Fruit fly (Drosophila melanogaster): ENCODE data around the gene Naa15-16.
A peak's percentile ranks its signal among the peaks of the same experiment; 100 is the strongest.

Gene Naa15-16

dm6 chrX:19479869-19480326, at the start of gene Naa15-16, which contains the start of gene mRpS14:
Gene Naa15-16, plus strand, starts transcription at chrX:19479984.
Gene mRpS14, minus strand, starts transcription at chrX:19480238.
- no peak for TF ChIP-seq noc (tag; optimal IDR thresholded peaks at IDR 0.05)

DNA sequence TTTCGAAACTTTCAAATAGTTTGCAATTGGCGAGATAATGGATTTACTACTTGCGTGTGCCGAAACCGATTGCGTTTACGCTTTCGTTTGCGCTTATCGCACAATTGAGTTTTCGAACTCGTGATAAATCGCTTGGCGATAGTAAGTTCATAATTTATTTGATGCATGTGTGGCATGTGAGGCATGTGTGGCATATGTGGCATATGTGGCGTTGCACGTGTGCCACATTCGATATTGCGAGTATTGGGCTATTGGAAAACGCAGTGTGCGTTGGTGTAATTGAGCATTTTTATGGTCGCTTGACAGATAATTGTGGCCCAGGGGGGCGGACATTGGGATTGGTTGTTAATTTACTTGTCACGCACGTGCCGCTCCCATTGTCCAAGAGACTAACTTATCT, 46.0 kb upstream of the Naa15-16 start:
- no peak for TF ChIP-seq noc (tag; optimal IDR thresholded peaks at IDR 0.05)

dm6 chrX:19448297-19448696, 31.5 kb upstream of the Naa15-16 start:
- no peak for TF ChIP-seq noc (tag; optimal IDR thresholded peaks at IDR 0.05)

DNA sequence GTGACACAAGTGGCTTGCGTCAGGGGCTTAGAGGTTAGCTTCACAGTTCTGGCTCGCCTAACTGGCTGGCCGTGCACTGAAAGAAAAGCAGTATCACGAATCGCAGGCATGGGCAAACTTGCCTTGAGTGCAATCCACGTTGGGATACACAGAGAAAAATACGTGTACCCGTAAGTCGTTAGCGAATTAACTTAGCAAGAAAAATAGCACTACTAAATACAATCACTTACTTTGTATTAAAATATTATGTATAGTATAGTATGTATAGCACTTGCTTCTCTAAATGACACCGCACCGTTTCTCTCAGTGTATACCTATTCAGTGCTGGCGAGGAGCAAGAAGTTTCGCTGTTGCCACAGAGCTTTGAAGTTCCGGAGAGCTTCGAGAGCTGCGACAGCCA, 26.6 kb upstream of the Naa15-16 start:
- no peak for TF ChIP-seq noc (tag; optimal IDR thresholded peaks at IDR 0.05)

DNA sequence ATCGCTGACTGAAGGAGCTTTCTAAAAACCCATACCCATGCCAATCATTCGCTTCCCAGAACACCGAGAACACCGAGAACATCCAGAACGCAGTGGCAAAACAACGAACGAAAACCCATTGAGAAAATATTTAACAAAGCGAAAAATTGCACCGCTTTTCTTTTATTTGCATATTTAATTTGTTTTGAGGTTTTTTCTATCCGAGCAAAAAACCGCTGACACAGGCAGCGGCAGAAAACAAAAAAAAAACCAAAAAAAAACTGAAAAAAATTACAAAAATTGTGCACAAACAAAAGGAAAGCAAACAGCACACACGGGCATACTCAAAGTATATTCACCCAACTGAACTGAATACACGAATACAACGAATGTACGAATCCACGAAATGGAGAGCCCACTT, 18.2 kb upstream of the Naa15-16 start:
- TF ChIP-seq noc (tag; optimal IDR thresholded peaks at IDR 0.05) = no peak

dm6 chrX:19474763-19475162, 5.0 kb upstream of the Naa15-16 start, which contains the start of gene narya:
Gene narya, plus strand, starts transcription at chrX:19475063.
- no peak for TF ChIP-seq noc (tag; optimal IDR thresholded peaks at IDR 0.05)

dm6 chrX:19479134-19479533, 650 bp upstream of the Naa15-16 start, which contains the start of gene CG32533:
Gene CG32533, minus strand, starts transcription at chrX:19479411.
- TF ChIP-seq noc (tag; optimal IDR thresholded peaks at IDR 0.05) = no peak

- no peak for TF ChIP-seq noc (tag; optimal IDR thresholded peaks at IDR 0.05)
These were observed 852 bp downstream of the Naa15-16 start for dm6 chrX:19480544-19481127.

dm6 chrX:19485057-19485456, 5.3 kb downstream of the Naa15-16 start:
- TF ChIP-seq noc (tag; optimal IDR thresholded peaks at IDR 0.05) = no peak

DNA sequence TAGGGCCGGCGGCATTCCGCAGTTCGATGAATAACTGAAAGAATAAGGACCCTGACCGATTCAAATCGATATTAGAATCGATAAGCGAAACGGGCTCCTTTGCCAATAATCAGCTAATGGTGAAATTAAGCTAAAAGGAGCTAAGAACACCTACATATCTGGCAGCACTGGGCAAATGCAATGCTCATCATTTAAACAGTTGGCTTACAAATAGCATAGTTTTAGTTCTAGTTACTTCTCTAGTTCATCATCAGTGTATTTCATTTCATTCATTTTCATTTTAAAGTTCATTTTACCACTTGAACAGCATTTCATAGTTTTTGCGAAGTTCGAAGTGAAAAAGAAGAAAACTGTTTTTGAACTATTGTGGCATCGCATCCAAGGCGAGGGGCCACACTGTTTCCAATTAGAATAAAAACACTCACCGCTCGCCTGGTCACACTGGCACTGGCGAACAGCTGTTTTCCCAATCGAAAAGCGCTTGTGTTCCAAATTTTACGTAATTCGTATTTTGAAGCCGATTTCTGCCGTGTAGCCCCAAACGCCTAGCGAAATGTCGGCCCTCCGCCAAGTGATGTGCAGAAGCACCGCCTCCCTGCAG, 12.3 kb downstream of the Naa15-16 start, which contains the start of the genes pcm and ND-18:
TSS of gene pcm (minus strand) at position 28 of the 601 bp plus-strand sequence.
TSS of gene ND-18 (plus strand) at position 438 of the 601 bp plus-strand sequence.
- TF ChIP-seq noc (tag; optimal IDR thresholded peaks at IDR 0.05) = no peak

DNA sequence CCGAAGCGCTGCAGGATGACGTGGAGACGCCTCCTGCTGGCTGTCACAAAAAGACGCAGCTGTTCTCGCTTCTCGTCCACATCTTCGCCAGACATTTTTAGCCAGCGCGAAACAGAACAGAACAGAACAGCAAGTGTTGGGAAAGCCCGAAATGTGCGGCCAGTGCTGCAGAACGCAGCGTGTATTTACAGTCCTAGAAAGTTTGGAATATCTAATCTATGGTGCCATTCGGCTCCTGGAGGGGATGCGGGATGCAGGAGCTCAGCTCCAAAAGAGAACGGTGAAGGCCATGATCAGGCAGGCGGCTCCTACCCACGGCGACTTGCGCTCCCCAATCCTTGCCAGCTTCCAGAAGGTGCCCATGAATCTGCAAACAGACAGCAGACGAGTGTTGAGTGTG, 14.5 kb downstream of the Naa15-16 start, which contains the start of gene CG12204:
TSS of gene CG12204 (minus strand) at position 117 of the 400 bp plus-strand sequence.
- TF ChIP-seq noc (tag; optimal IDR thresholded peaks at IDR 0.05) = no peak

DNA sequence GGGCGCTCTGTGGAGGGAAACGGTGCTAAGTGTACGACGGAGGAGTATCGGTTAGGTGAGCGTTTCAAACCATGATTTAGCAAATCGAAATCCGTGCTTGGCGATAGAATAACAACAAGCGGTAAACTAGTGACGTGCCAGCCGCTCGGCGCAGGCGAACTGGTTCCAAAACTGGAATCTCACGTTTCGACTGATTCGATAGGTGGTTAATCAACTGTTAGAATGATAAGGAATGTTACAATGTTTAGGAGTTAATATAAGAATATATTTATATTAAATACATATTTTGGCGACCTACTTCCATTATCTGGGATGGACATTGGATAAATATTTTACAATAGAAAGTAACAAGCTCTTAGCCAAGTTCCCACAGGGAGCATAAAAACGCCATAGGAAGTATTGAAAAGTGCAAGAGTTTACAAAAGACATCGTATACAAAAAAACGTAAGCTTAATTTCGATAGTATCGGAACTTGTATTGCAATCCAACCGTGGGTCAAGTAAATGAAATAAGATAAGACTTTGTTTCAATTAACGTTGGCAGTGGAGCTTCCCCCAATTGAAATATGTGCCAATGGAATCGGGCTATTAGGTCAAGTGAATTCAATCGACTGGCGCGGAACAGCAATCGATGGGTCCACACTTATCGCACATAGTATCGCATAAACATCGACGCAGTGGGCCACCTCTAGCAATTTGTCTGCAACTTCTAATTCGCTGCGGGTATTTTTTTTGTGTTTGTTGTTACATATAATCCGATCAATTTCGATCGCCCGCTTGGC, 15.2 kb downstream of the Naa15-16 start, which contains the start of the genes ksh, CG14200 and Pfrx:
TSS of gene ksh (minus strand) at position 163 of the 781 bp plus-strand sequence.
TSS of gene CG14200 (plus strand) at position 676 of the 781 bp plus-strand sequence.
TSS of gene Pfrx (plus strand) at position 676 of the 781 bp plus-strand sequence.
- no peak for TF ChIP-seq noc (tag; optimal IDR thresholded peaks at IDR 0.05)

DNA sequence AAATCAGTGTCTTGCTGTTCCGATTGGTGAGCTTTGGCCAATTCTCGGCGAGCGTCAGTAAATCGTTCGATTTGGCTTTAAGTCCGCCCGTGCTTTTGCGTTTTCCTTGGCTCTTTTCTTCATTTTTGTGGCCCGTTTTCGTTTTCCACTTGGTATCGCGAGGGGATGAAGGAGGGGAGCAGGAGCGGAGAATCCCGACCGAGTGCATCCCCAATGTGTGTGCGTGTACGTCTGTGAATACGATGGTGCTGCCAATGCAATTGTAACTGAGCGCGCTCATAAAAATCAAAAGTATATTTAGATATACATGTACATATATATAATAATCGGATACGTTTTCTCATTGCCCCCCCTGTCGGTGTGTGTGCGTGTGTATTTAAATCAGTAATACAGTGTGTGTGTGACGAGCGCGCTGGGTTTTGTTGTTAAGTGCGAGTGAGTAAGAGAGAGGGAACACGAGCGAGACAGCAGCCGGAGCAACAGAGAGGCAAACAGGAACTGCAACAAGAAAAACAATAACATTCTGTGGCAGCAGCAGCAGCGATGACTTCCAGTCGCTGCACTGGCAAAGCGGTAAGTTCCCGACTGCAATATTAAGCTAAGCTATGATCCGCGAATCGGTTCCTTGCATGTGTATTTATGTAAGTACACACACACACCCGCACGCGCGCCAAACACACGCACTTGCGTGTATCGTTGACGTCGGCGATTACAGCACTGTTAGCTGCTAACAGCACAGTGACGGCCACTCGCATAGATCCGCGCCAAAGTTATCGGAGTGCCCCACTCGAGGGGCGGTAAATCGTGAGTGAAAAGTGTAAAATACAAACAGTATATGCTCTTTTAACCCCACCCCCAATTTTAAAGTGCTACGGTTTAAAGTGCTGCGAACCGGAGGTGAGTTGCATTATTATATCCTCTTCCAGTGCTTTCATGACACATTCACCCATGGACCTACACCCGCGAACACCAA, 16.1 kb downstream of the Naa15-16 start:
- TF ChIP-seq noc (tag; optimal IDR thresholded peaks at IDR 0.05) = peak; percentile 36

DNA sequence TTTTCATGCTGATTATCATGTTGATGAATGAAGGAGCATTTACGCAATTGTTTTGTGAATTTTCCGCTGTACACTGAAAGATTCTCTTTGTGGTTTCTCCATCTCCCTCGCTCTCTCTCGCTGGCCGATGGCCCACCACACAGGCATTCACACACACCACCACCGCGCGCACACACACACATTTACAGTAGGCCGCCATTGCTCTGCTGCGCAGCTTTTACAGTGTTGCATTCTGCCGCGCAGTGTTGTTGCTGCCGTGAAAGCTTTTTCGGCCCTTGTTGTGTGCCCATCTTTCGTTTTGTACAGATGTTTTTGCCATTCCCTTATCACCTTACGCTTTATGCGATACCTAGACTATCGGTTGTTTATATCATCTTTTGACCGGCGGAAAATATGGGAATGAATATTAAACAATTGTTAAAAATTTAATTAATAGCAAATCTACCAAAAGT, 17.1 kb downstream of the Naa15-16 start:
- TF ChIP-seq noc (tag; optimal IDR thresholded peaks at IDR 0.05) = peak; percentile 21

Data from whole organism, larva.